Fruit fly (Drosophila melanogaster) whole organism, embryonic: ENCODE data around the gene CG42554.

Source experiments
- Abd-B ChIP-seq: fragments of 200-800 bp; sonication (Bioruptor generic); optimal IDR thresholded peaks from 2 replicates; lab custom pipeline; 2018; ENCODE audit warnings: missing biosample characterization, mild to moderate bottlenecking, missing genetic modification characterization, moderate library complexity
- CG10431 ChIP-seq: fragments of 200-800 bp; sonication (Bioruptor generic); optimal IDR thresholded peaks from 3 replicates; lab custom pipeline; 2018; ENCODE audit warnings: missing biosample characterization, mild to moderate bottlenecking, missing genetic modification characterization
- CG12071 ChIP-seq: fragments of 200-800 bp; sonication (Bioruptor generic); optimal IDR thresholded peaks from 3 replicates; lab custom pipeline; 2018; ENCODE audit warnings: missing biosample characterization, mild to moderate bottlenecking, missing genetic modification characterization
- CG13424 ChIP-seq: fragments of 200-800 bp; sonication (Bioruptor generic); optimal IDR thresholded peaks from 2 replicates; lab custom pipeline; 2019; ENCODE audit warnings: missing biosample characterization, mild to moderate bottlenecking, missing genetic modification characterization, moderate library complexity
- CG13894 ChIP-seq: fragments of 200-800 bp; sonication (Bioruptor generic); optimal IDR thresholded peaks from 3 replicates; lab custom pipeline; 2018; ENCODE audit warnings: missing biosample characterization, mild to moderate bottlenecking, missing genetic modification characterization, moderate library complexity
- CG17802 ChIP-seq: fragments of 200-800 bp; sonication (Bioruptor generic); optimal IDR thresholded peaks from 2 replicates; lab custom pipeline; 2018; ENCODE audit warnings: missing biosample characterization, mild to moderate bottlenecking, missing genetic modification characterization, moderate library complexity
- CG18262 ChIP-seq: fragments of 200-800 bp; optimal IDR thresholded peaks from 3 replicates; lab custom pipeline; 2019; ENCODE audit warnings: missing biosample characterization, mild to moderate bottlenecking, missing genetic modification characterization, moderate library complexity
- CG2129 ChIP-seq: fragments of 200-800 bp; sonication (Bioruptor generic); IDR thresholded peaks from 2 replicates; pipeline ENCODE4 v1.3.6; 2022; ENCODE audit warnings: missing biosample characterization, missing genetic modification characterization; ENCODE audit not compliant: partially characterized antibody
- CG2199 ChIP-seq: fragments of 200-800 bp; sonication (Bioruptor generic); IDR thresholded peaks from 3 replicates; pipeline ENCODE4 v1.3.6; 2022; ENCODE audit warnings: missing biosample characterization, missing genetic modification characterization
- CG32532 ChIP-seq: fragments of 200-800 bp; sonication (Bioruptor generic); IDR thresholded peaks from 2 replicates; pipeline ENCODE4 v1.3.6; 2022; ENCODE audit warnings: missing biosample characterization, missing genetic modification characterization
- CG3407 ChIP-seq: fragments of 200-800 bp; sonication (Bioruptor generic); optimal IDR thresholded peaks from 2 replicates; lab custom pipeline; 2018; ENCODE audit warnings: missing biosample characterization, mild to moderate bottlenecking, missing genetic modification characterization
- CG3838 ChIP-seq: fragments of 200-800 bp; sonication (Bioruptor generic); optimal IDR thresholded peaks from 3 replicates; lab custom pipeline; 2016; ENCODE audit warnings: missing biosample characterization, missing genetic modification characterization
- CG5245 ChIP-seq: fragments of 200-800 bp; sonication (Bioruptor generic); optimal IDR thresholded peaks from 3 replicates; lab custom pipeline; 2016; ENCODE audit warnings: missing biosample characterization, missing genetic modification characterization
- CG6254 ChIP-seq: fragments of 200-800 bp; sonication (Bioruptor generic); optimal IDR thresholded peaks from 3 replicates; lab custom pipeline; 2017; ENCODE audit warnings: mild to moderate bottlenecking, missing biosample characterization, missing genetic modification reagents, missing genetic modification characterization
- CG6654 ChIP-seq: fragments of 200-800 bp; sonication (Bioruptor generic); optimal IDR thresholded peaks from 2 replicates; lab custom pipeline; 2017; ENCODE audit warnings: missing biosample characterization, mild to moderate bottlenecking, missing genetic modification characterization
- CG6854 ChIP-seq: fragments of 200-800 bp; sonication (Bioruptor generic); optimal IDR thresholded peaks from 3 replicates; lab custom pipeline; 2017; ENCODE audit warnings: missing biosample characterization, mild to moderate bottlenecking, missing genetic modification characterization
- CG7786 ChIP-seq: fragments of 200-800 bp; sonication (Bioruptor generic); optimal IDR thresholded peaks from 2 replicates; lab custom pipeline; 2016; ENCODE audit warnings: missing biosample characterization, missing genetic modification characterization
- CG8924 ChIP-seq: fragments of 200-800 bp; optimal IDR thresholded peaks from 3 replicates; lab custom pipeline; 2019; ENCODE audit warnings: missing biosample characterization, mild to moderate bottlenecking, missing genetic modification characterization, moderate library complexity
- CG9797 ChIP-seq: fragments of 200-800 bp; sonication (Bioruptor generic); optimal IDR thresholded peaks from 3 replicates; lab custom pipeline; 2018; ENCODE audit warnings: missing biosample characterization, mild to moderate bottlenecking, missing genetic modification characterization
- CG9932 ChIP-seq: fragments of 200-800 bp; sonication (Bioruptor generic); IDR thresholded peaks from 2 replicates; pipeline ENCODE4 v1.3.6; 2022; ENCODE audit warnings: missing biosample characterization, missing genetic modification characterization
- D19A ChIP-seq: fragments of 200-800 bp; optimal IDR thresholded peaks from 3 replicates; lab custom pipeline; 2019; ENCODE audit warnings: missing biosample characterization, mild to moderate bottlenecking, missing genetic modification characterization, moderate library complexity
- Dbx ChIP-seq: fragments of 200-800 bp; sonication (Bioruptor generic); IDR thresholded peaks from 3 replicates; pipeline ENCODE4 v1.3.6; 2022; ENCODE audit warnings: missing biosample characterization, missing genetic modification characterization
- Eip74EF ChIP-seq, 2 experiments: fragments of 200-800 bp in 1 of 2; fragments of >200 bp in 1 of 2; sonication (Bioruptor generic) in 1 of 2; optimal IDR thresholded peaks; 2 replicates each; lab custom pipeline; 2017 to 2019; ENCODE audit warnings: missing biosample characterization in 2 of 2, missing genetic modification characterization in 2 of 2, mild to moderate bottlenecking in 1 of 2, moderate library complexity in 1 of 2
- GATAe ChIP-seq: fragments of 200-800 bp; sonication (Bioruptor generic); conservative IDR thresholded peaks from 2 replicates; pipeline ENCODE4 v1.3.6; 2022; ENCODE audit warnings: missing biosample characterization, missing genetic modification characterization
- Hr78 ChIP-seq, 2 experiments: fragments of 200-800 bp in 1 of 2; fragments of >200 bp in 1 of 2; sonication (Bioruptor generic) in 1 of 2; optimal IDR thresholded peaks; 2 replicates each; lab custom pipeline; 2017 to 2019; ENCODE audit warnings: missing biosample characterization in 2 of 2, missing genetic modification characterization in 2 of 2, mild to moderate bottlenecking in 1 of 2, moderate library complexity in 1 of 2
- Meics ChIP-seq: fragments of 200-800 bp; sonication (Bioruptor generic); optimal IDR thresholded peaks from 2 replicates; lab custom pipeline; 2017; ENCODE audit warnings: missing biosample characterization, mild to moderate bottlenecking, missing genetic modification characterization
- Mrtf ChIP-seq: fragments of 200-800 bp; sonication (Bioruptor generic); IDR thresholded peaks from 3 replicates; pipeline ENCODE4 v1.3.6; 2022; ENCODE audit warnings: missing biosample characterization, missing genetic modification characterization
- NFAT ChIP-seq: fragments of 200-800 bp; sonication (Bioruptor generic); IDR thresholded peaks from 2 replicates; pipeline ENCODE4 v1.3.6; 2022; ENCODE audit warnings: missing biosample characterization, missing genetic modification characterization
- Nf-YA ChIP-seq: fragments of 200-800 bp; sonication (Bioruptor generic); IDR thresholded peaks from 2 replicates; pipeline ENCODE4 v1.3.6; 2022; ENCODE audit warnings: missing biosample characterization, missing genetic modification characterization
- Optix ChIP-seq: fragments of 200-800 bp; sonication (Bioruptor generic); IDR thresholded peaks from 3 replicates; pipeline ENCODE4 v1.3.6; 2022; ENCODE audit warnings: missing biosample characterization, missing genetic modification characterization
- al ChIP-seq: fragments of 200-800 bp; sonication (Bioruptor generic); IDR thresholded peaks from 2 replicates; pipeline ENCODE4 v1.3.6; 2022; ENCODE audit warnings: missing biosample characterization, missing genetic modification characterization
- amos ChIP-seq: fragments of 200-800 bp; sonication (Bioruptor generic); IDR thresholded peaks from 2 replicates; pipeline ENCODE4 v1.3.6; 2022; ENCODE audit warnings: missing biosample characterization, missing genetic modification characterization; ENCODE audit not compliant: partially characterized antibody
- chinmo ChIP-seq: fragments of 200-800 bp; sonication (Bioruptor generic); IDR thresholded peaks from 4 replicates; pipeline ENCODE4 v1.3.6; 2022; ENCODE audit warnings: missing biosample characterization, missing genetic modification characterization; ENCODE audit not compliant: partially characterized antibody
- ci ChIP-seq: fragments of 200-800 bp; sonication (Bioruptor generic); IDR thresholded peaks from 3 replicates; pipeline ENCODE4 v1.3.6; 2022; ENCODE audit warnings: missing biosample characterization, missing genetic modification characterization
- crp ChIP-seq, 2 experiments: fragments of 200-800 bp; sonication (Bioruptor generic); optimal IDR thresholded peaks; 2 replicates in 1 of 2; 3 replicates in 1 of 2; lab custom pipeline; 2017; ENCODE audit warnings: missing biosample characterization in 2 of 2, missing genetic modification characterization in 2 of 2, mild to moderate bottlenecking in 1 of 2, moderate library complexity in 1 of 2
- dmrt99B ChIP-seq: fragments of 200-800 bp; sonication (Bioruptor generic); optimal IDR thresholded peaks from 2 replicates; lab custom pipeline; 2018; ENCODE audit warnings: missing biosample characterization, mild to moderate bottlenecking, missing genetic modification characterization, moderate library complexity
- dysf ChIP-seq: fragments of 200-800 bp; sonication (Bioruptor generic); IDR thresholded peaks from 3 replicates; pipeline ENCODE4 v1.3.6; 2022; ENCODE audit warnings: missing biosample characterization, missing genetic modification characterization
- ems ChIP-seq: fragments of 200-800 bp; sonication (Bioruptor generic); optimal IDR thresholded peaks from 3 replicates; lab custom pipeline; 2016; ENCODE audit warnings: missing biosample characterization, missing genetic modification characterization
- gcm ChIP-seq: fragments of 200-800 bp; sonication (Bioruptor generic); optimal IDR thresholded peaks from 2 replicates; lab custom pipeline; 2019; ENCODE audit warnings: missing biosample characterization, mild to moderate bottlenecking, missing genetic modification characterization, moderate library complexity
- hb ChIP-seq: fragments of 200-800 bp; sonication (Bioruptor generic); IDR thresholded peaks from 3 replicates; pipeline ENCODE4 v1.3.6; 2022; ENCODE audit warnings: missing biosample characterization, missing genetic modification characterization; ENCODE audit not compliant: partially characterized antibody
- hkb ChIP-seq, 2 experiments: fragments of 200-800 bp in 1 of 2; fragments of >200 bp in 1 of 2; sonication (Bioruptor generic) in 1 of 2; IDR thresholded peaks in 1 of 2; optimal IDR thresholded peaks in 1 of 2; 2 replicates each; pipeline versions ENCODE4 v1.3.6 to Lab custom; 2017 to 2022; ENCODE audit warnings: missing biosample characterization in 1 of 2, missing genetic modification characterization in 1 of 2
- mam ChIP-seq: fragments of 200-800 bp; sonication (Bioruptor generic); optimal IDR thresholded peaks from 3 replicates; lab custom pipeline; 2016; ENCODE audit warnings: missing biosample characterization, missing genetic modification characterization
- nerfin-2 ChIP-seq: fragments of 200-800 bp; sonication (Bioruptor generic); IDR thresholded peaks from 2 replicates; pipeline ENCODE4 v1.3.6; 2022; ENCODE audit warnings: missing biosample characterization, missing genetic modification characterization; ENCODE audit not compliant: partially characterized antibody
- otp ChIP-seq: fragments of 200-800 bp; sonication (Bioruptor generic); IDR thresholded peaks from 3 replicates; pipeline ENCODE4, ENCODE4 v1.3.6; 2022; ENCODE audit warnings: missing biosample characterization, missing genetic modification characterization
- sens-2 ChIP-seq: fragments of 200-800 bp; sonication (Bioruptor generic); IDR thresholded peaks from 2 replicates; pipeline ENCODE4 v1.3.6; 2022; ENCODE audit warnings: missing biosample characterization, missing genetic modification characterization
- tin ChIP-seq: fragments of 200-800 bp; sonication (Bioruptor generic); optimal IDR thresholded peaks from 3 replicates; lab custom pipeline; 2016; ENCODE audit warnings: missing biosample characterization, missing genetic modification characterization
- trem ChIP-seq: fragments of 200-800 bp; optimal IDR thresholded peaks from 3 replicates; lab custom pipeline; 2019; ENCODE audit warnings: missing biosample characterization, mild to moderate bottlenecking, missing genetic modification characterization, moderate library complexity
- zen2 ChIP-seq: fragments of 200-800 bp; sonication (Bioruptor generic); IDR thresholded peaks from 3 replicates; pipeline ENCODE4 v1.3.6; 2022; ENCODE audit warnings: missing biosample characterization, missing genetic modification characterization; ENCODE audit not compliant: partially characterized antibody
- zf30C ChIP-seq: fragments of 200-800 bp; sonication (Bioruptor generic); optimal IDR thresholded peaks from 3 replicates; lab custom pipeline; 2018; ENCODE audit warnings: missing biosample characterization, mild to moderate bottlenecking, missing genetic modification characterization

The CG42554 gene

DNA sequence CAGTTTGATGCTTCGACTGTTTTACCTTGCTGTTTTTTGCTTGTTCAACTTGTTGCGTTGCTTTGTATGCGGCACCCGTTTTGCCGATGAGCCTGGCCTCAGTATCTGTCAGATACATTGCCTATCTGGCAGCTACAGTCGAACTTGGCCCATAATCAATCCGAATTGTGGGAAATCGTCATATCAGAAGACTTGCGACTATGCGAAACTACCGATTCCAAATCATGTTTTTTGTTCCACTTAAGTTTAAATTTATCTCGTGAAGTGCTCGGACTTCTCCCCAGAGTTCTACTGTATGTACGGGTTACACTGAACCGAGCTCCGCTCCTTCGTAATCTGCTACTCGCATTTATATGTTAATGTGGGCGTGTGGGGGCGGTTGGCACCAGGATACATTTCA lies 48.8 kb downstream of the CG42554 start (continued):
- TF ChIP-seq CG6654 (GFP tag; lab: Kevin White, UChicago), result no peak
- TF ChIP-seq CG9797 (GFP tag; lab: Kevin White, UChicago), result no peak
- no peak for TF ChIP-seq CG2129 (GFP tag; lab: Robert Waterston, UW)
- TF ChIP-seq CG10431 (GFP tag; lab: Kevin White, UChicago), result no peak
- TF ChIP-seq tin (GFP tag; lab: Kevin White, UChicago), result no peak
- no peak for TF ChIP-seq CG12071 (GFP tag; lab: Kevin White, UChicago)
- TF ChIP-seq Abd-B (GFP tag; lab: Kevin White, UChicago), result no peak
- peak; percentile 33 for TF ChIP-seq Meics (GFP tag; lab: Kevin White, UChicago)
- TF ChIP-seq amos (GFP tag; lab: Robert Waterston, UW), result no peak
- no peak for TF ChIP-seq D19A (tag; lab: Kevin White, UChicago)
- no peak for TF ChIP-seq CG7786 (GFP tag; lab: Kevin White, UChicago)
- TF ChIP-seq Nf-YA, result no peak
- TF ChIP-seq mam, result peak; percentile 26
- TF ChIP-seq CG13424, result no peak
- no peak for TF ChIP-seq CG18262 (tag; lab: Kevin White, UChicago)
- no peak for TF ChIP-seq trem (tag; lab: Kevin White, UChicago)
- no peak for TF ChIP-seq CG6854 (GFP tag; lab: Kevin White, UChicago)
- TF ChIP-seq CG3407, result no peak
- no peak for TF ChIP-seq CG8924 (tag; lab: Kevin White, UChicago)
- TF ChIP-seq dysf (GFP tag; lab: Robert Waterston, UW), result peak; percentile 40; the same call in 1 of the 3 replicates
- TF ChIP-seq zf30C (GFP tag; lab: Kevin White, UChicago), result no peak
- TF ChIP-seq Hr78 (GFP tag; optimal IDR thresholded peaks at IDR 0.05; lab: Kevin White, UChicago), result no peak
- peak; percentile 54; the same call in 2 of the 3 replicates for TF ChIP-seq Dbx (GFP tag; lab: Robert Waterston, UW)
- no peak for TF ChIP-seq sens-2
- no peak for TF ChIP-seq CG13894 (tag; lab: Kevin White, UChicago)
- TF ChIP-seq Eip74EF (GFP tag; optimal IDR thresholded peaks at IDR 0.05; lab: Kevin White, UChicago), result no peak
- TF ChIP-seq crp (GFP tag; optimal IDR thresholded peaks at IDR 0.05; lab: Kevin White, UChicago), result no peak
- no peak for TF ChIP-seq CG3838
- no peak for TF ChIP-seq nerfin-2 (GFP tag; lab: Robert Waterston, UW)
- TF ChIP-seq GATAe (GFP tag; lab: Robert Waterston, UW), result 0 out of 2 replicates have a peak, but pooled peaks have one; percentile 10
- TF ChIP-seq chinmo (GFP tag; lab: Robert Waterston, UW), result 0 out of 4 replicates have a peak, but pooled peaks have one; percentile 2
- no peak for TF ChIP-seq hb
- no peak for TF ChIP-seq zen2
- TF ChIP-seq gcm, result no peak
- TF ChIP-seq CG17802 (tag; lab: Kevin White, UChicago), result no peak
- TF ChIP-seq hkb (optimal IDR thresholded peaks at IDR 0.05; lab: Kevin White, UChicago), result no peak
- 0 out of 2 replicates have a peak, but pooled peaks have one; percentile 42 for TF ChIP-seq hkb (GFP tag; IDR thresholded peaks at IDR 0.05; lab: Robert Waterston, UW)
- TF ChIP-seq Mrtf (GFP tag; lab: Robert Waterston, UW), result peak; percentile 10; the same call in 1 of the 3 replicates
- no peak for TF ChIP-seq CG5245 (GFP tag; lab: Kevin White, UChicago)
- TF ChIP-seq al (GFP tag; lab: Robert Waterston, UW), result no peak
- peak; percentile 58 for TF ChIP-seq CG32532 (GFP tag; lab: Robert Waterston, UW)
- no peak for TF ChIP-seq ems
- no peak for TF ChIP-seq CG2199 (GFP tag; lab: Robert Waterston, UW)
- no peak for TF ChIP-seq otp (GFP tag; lab: Robert Waterston, UW)
- TF ChIP-seq Optix (GFP tag; lab: Robert Waterston, UW), result no peak
- TF ChIP-seq CG9932 (GFP tag; lab: Robert Waterston, UW), result peak; percentile 23; the same call in 1 of the 2 replicates
- TF ChIP-seq CG6254 (GFP tag; lab: Kevin White, UChicago), result no peak
- no peak for TF ChIP-seq dmrt99B (tag; lab: Kevin White, UChicago)
- no peak for TF ChIP-seq NFAT (GFP tag; lab: Robert Waterston, UW)
- TF ChIP-seq ci (GFP tag; lab: Robert Waterston, UW), result no peak
